Worm (Caenorhabditis elegans) whole organism, L2 larva: Measurements from ENCODE around the gene pqn-53.

Experiments used
- F13H6.1 ChIP-seq: sonication (generic microtip); optimal IDR thresholded peaks from 2 replicates; lab custom pipeline; 2016; ENCODE audit warnings: missing genetic modification characterization, missing compliant biosample characterization
- R02D3.7 ChIP-seq: fragments of 150-350 bp; optimal IDR thresholded peaks from 2 replicates; lab custom pipeline; 2014; ENCODE audit warnings: missing biosample characterization, missing genetic modification characterization
- Y55F3AM.14 ChIP-seq: fragments of 200-800 bp; sonication (Bioruptor generic); optimal IDR thresholded peaks from 2 replicates; lab custom pipeline; 2018; ENCODE audit warnings: mild to moderate bottlenecking, missing genetic modification characterization, missing compliant biosample characterization
- ZK546.5 ChIP-seq: sonication (generic microtip); optimal IDR thresholded peaks from 2 replicates; lab custom pipeline; 2017; ENCODE audit warnings: missing biosample characterization, missing genetic modification characterization
- alr-1 ChIP-seq: fragments of 150-350 bp; optimal IDR thresholded peaks from 2 replicates; lab custom pipeline; 2014; ENCODE audit warnings: missing biosample characterization, missing genetic modification characterization
- aly-2 ChIP-seq: fragments of 150-350 bp; optimal IDR thresholded peaks from 2 replicates; lab custom pipeline; 2014; ENCODE audit warnings: missing biosample characterization, missing genetic modification characterization
- ama-1 ChIP-seq: fragments of 150-350 bp; optimal IDR thresholded peaks from 2 replicates; lab custom pipeline; 2018; ENCODE audit warnings: inconsistent platforms
- blmp-1 ChIP-seq: sonication (generic microtip); optimal IDR thresholded peaks from 2 replicates; lab custom pipeline; 2017; ENCODE audit warnings: missing genetic modification characterization, mild to moderate bottlenecking, missing compliant biosample characterization, antibody characterized with exemption, moderate library complexity; ENCODE audit not compliant: insufficient read depth
- ceh-16 ChIP-seq: fragments of 150-350 bp; optimal IDR thresholded peaks from 2 replicates; lab custom pipeline; 2014; ENCODE audit warnings: missing biosample characterization, missing genetic modification characterization
- ceh-82 ChIP-seq: fragments of 150-350 bp; optimal IDR thresholded peaks from 2 replicates; lab custom pipeline; 2014; ENCODE audit warnings: missing biosample characterization, missing genetic modification characterization
- crh-2 ChIP-seq: sonication (generic microtip); optimal IDR thresholded peaks from 2 replicates; lab custom pipeline; 2017; ENCODE audit warnings: missing biosample characterization, missing genetic modification characterization
- dmd-4 ChIP-seq: sonication (generic microtip); optimal IDR thresholded peaks from 2 replicates; lab custom pipeline; 2017; ENCODE audit warnings: missing biosample characterization, missing genetic modification characterization
- egl-27 ChIP-seq: sonication (generic microtip); optimal IDR thresholded peaks from 3 replicates; lab custom pipeline; 2017; ENCODE audit warnings: missing biosample characterization, missing genetic modification reagents, missing genetic modification characterization
- elt-1 ChIP-seq: fragments of 150-350 bp; optimal IDR thresholded peaks from 2 replicates; lab custom pipeline; 2014; ENCODE audit warnings: missing biosample characterization, missing genetic modification characterization
- elt-3 ChIP-seq: sonication (generic microtip); optimal IDR thresholded peaks from 2 replicates; lab custom pipeline; 2017; ENCODE audit warnings: missing biosample characterization, missing genetic modification characterization
- fos-1 ChIP-seq: fragments of 150-350 bp; optimal IDR thresholded peaks from 2 replicates; lab custom pipeline; 2014; ENCODE audit warnings: missing biosample characterization, missing genetic modification characterization
- gmeb-1 ChIP-seq: fragments of 150-350 bp; optimal IDR thresholded peaks from 2 replicates; lab custom pipeline; 2014; ENCODE audit warnings: missing biosample characterization, missing genetic modification characterization
- lin-11 ChIP-seq: fragments of 150-350 bp; sonication (generic microtip); optimal IDR thresholded peaks from 2 replicates; lab custom pipeline; 2014; ENCODE audit warnings: missing biosample characterization, missing genetic modification characterization, inconsistent platforms, mixed read lengths
- lsy-2 ChIP-seq, 2 experiments: fragments of 150-350 bp in 1 of 2; sonication (generic microtip) in 1 of 2; optimal IDR thresholded peaks; 2 replicates each; lab custom pipeline; 2014 to 2017; ENCODE audit warnings: missing biosample characterization in 2 of 2, missing genetic modification characterization in 2 of 2
- mab-5 ChIP-seq: fragments of 150-350 bp; optimal IDR thresholded peaks from 2 replicates; lab custom pipeline; 2014; ENCODE audit warnings: missing biosample characterization, missing genetic modification characterization
- mbf-1 ChIP-seq: sonication (generic microtip); optimal IDR thresholded peaks from 2 replicates; lab custom pipeline; 2017; ENCODE audit warnings: missing biosample characterization, missing genetic modification characterization
- mdl-1 ChIP-seq, 2 experiments: fragments of 150-350 bp in 1 of 2; sonication (generic microtip) in 1 of 2; optimal IDR thresholded peaks; 2 replicates each; lab custom pipeline; 2017; ENCODE audit warnings: missing biosample characterization in 2 of 2, missing genetic modification characterization in 2 of 2
- nhr-10 ChIP-seq: sonication (generic microtip); optimal IDR thresholded peaks from 2 replicates; lab custom pipeline; 2017; ENCODE audit warnings: missing biosample characterization, missing genetic modification characterization
- nhr-12 ChIP-seq: fragments of 150-350 bp; optimal IDR thresholded peaks from 2 replicates; lab custom pipeline; 2014; ENCODE audit warnings: missing biosample characterization, missing genetic modification characterization
- nhr-129 ChIP-seq: fragments of 150-350 bp; optimal IDR thresholded peaks from 2 replicates; lab custom pipeline; 2014; ENCODE audit warnings: missing biosample characterization, missing genetic modification characterization
- nhr-21 ChIP-seq: fragments of 150-350 bp; optimal IDR thresholded peaks from 2 replicates; lab custom pipeline; 2014; ENCODE audit warnings: missing biosample characterization, missing genetic modification characterization
- nhr-23 ChIP-seq: fragments of 150-350 bp; optimal IDR thresholded peaks from 2 replicates; lab custom pipeline; 2014; ENCODE audit warnings: missing biosample characterization, missing genetic modification reagents, missing genetic modification characterization
- nhr-237 ChIP-seq: fragments of 150-350 bp; optimal IDR thresholded peaks from 2 replicates; lab custom pipeline; 2014; ENCODE audit warnings: missing biosample characterization, missing genetic modification characterization
- nhr-25 ChIP-seq: fragments of 150-350 bp; sonication (generic microtip); optimal IDR thresholded peaks from 3 replicates; lab custom pipeline; 2014; ENCODE audit warnings: missing biosample characterization, missing genetic modification characterization
- nhr-6 ChIP-seq: fragments of 150-350 bp; optimal IDR thresholded peaks from 2 replicates; lab custom pipeline; 2014; ENCODE audit warnings: missing biosample characterization, missing genetic modification characterization
- peb-1 ChIP-seq: fragments of 150-350 bp; optimal IDR thresholded peaks from 2 replicates; lab custom pipeline; 2014; ENCODE audit warnings: missing biosample characterization, missing genetic modification characterization
- sem-4 ChIP-seq: fragments of 150-350 bp; optimal IDR thresholded peaks from 2 replicates; lab custom pipeline; 2014; ENCODE audit warnings: missing biosample characterization, missing genetic modification reagents, missing genetic modification characterization
- skn-1 ChIP-seq: sonication (generic microtip); optimal IDR thresholded peaks from 2 replicates; lab custom pipeline; 2017; ENCODE audit warnings: missing biosample characterization, missing genetic modification characterization
- sma-3 ChIP-seq: sonication (generic microtip); optimal IDR thresholded peaks from 2 replicates; lab custom pipeline; 2016; ENCODE audit warnings: missing genetic modification reagents, missing genetic modification characterization, missing compliant biosample characterization
- sma-9 ChIP-seq, 2 experiments: fragments of 150-350 bp in 1 of 2; sonication (generic microtip) in 1 of 2; optimal IDR thresholded peaks; 2 replicates each; lab custom pipeline; 2014 to 2016; ENCODE audit warnings: missing genetic modification characterization in 2 of 2, mild to moderate bottlenecking in 1 of 2, missing biosample characterization in 1 of 2, missing compliant biosample characterization in 1 of 2, missing genetic modification reagents in 1 of 2, moderate library complexity in 1 of 2
- snpc-4 ChIP-seq: fragments of 150-350 bp; optimal IDR thresholded peaks from 2 replicates; lab custom pipeline; 2014; ENCODE audit warnings: missing biosample characterization, missing genetic modification characterization
- unc-39 ChIP-seq: fragments of 150-350 bp; optimal IDR thresholded peaks from 2 replicates; lab custom pipeline; 2014; ENCODE audit warnings: missing biosample characterization, missing genetic modification characterization
- unc-55 ChIP-seq: fragments of 150-350 bp; sonication (generic microtip); optimal IDR thresholded peaks from 3 replicates; lab custom pipeline; 2014; ENCODE audit warnings: missing biosample characterization, missing genetic modification reagents, missing genetic modification characterization
- unc-62 ChIP-seq: fragments of 150-350 bp; optimal IDR thresholded peaks from 2 replicates; lab custom pipeline; 2014; ENCODE audit warnings: missing biosample characterization, missing genetic modification reagents, missing genetic modification characterization
- zag-1 ChIP-seq: fragments of 150-350 bp; optimal IDR thresholded peaks from 2 replicates; lab custom pipeline; 2014; ENCODE audit warnings: missing biosample characterization, missing genetic modification characterization
- ztf-1 ChIP-seq: fragments of 200-800 bp; sonication (Bioruptor generic); conservative IDR thresholded peaks from 2 replicates; pipeline ENCODE4 v1.3.6; 2022; ENCODE audit warnings: missing genetic modification characterization, missing compliant biosample characterization
- ztf-11 ChIP-seq: sonication (generic microtip); optimal IDR thresholded peaks from 2 replicates; lab custom pipeline; 2017; ENCODE audit warnings: missing biosample characterization, missing genetic modification characterization
- ztf-4 ChIP-seq: fragments of 150-350 bp; optimal IDR thresholded peaks from 2 replicates; lab custom pipeline; 2014; ENCODE audit warnings: missing biosample characterization, missing genetic modification characterization

pqn-53 gene

DNA sequence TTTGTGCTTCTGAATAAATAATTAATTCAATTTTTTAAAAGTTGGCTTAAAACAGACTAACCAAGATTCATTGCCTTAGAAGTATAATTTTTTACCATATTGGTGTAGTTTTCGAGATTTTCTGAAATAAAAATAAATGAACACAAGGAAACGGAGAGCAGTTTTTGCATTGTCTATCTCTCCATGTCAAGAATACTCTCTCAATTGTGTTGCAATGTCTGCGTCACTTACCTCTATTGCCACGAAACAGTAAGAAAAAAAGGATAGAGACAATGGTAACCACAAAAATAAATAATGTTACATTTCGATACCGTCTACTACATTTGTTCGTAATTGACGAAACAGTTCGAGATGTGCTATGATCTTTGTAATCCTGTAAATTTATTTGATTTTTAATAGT is 17.7 kb upstream of the pqn-53 start, which contains the start of gene R07B7.10:
Gene R07B7.10, plus strand, starts transcription at position 285 of the 400 bp plus-strand sequence.
- TF ChIP-seq crh-2 (tag; lab: Kevin White, UChicago), result peak; percentile 12
- TF ChIP-seq F13H6.1 (tag; lab: Kevin White, UChicago), result no peak
- peak; percentile 0 for TF ChIP-seq sma-9 (GFP tag; optimal IDR thresholded peaks at IDR 0.05; lab: Kevin White, UChicago)
- TF ChIP-seq sma-9 (tag; optimal IDR thresholded peaks at IDR 0.05; lab: Kevin White, UChicago), result no peak

DNA sequence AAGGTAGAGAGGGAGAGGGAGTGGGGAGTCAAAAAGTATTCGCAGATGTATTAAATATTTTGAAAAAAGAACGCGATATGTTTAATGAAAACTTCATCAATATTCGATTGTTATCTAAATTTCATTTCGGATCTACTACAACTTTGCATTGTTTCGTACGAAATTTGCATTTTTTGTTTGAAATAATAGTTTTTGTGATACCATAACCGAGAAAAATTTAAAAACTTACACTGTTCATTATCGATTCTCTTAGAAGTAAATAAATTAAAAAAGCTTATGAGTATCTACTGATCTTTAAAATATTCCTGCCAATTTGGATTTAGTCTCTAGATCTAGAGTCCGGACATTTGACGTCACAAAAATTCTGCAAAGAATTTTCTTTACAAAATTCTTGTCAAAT is 15.1 kb upstream of the pqn-53 start, which contains the start of gene R07B7.9:
Gene R07B7.9, minus strand, starts transcription at position 101 of the 400 bp plus-strand sequence.
- no peak for TF ChIP-seq dmd-4 (tag; lab: Kevin White, UChicago)
- no peak for TF ChIP-seq F13H6.1 (tag; lab: Kevin White, UChicago)
- no peak for TF ChIP-seq nhr-129
- TF ChIP-seq ztf-4 (tag; lab: Kevin White, UChicago), result no peak
- no peak for TF ChIP-seq alr-1 (tag; lab: Kevin White, UChicago)
- TF ChIP-seq snpc-4 (tag; lab: Kevin White, UChicago), result no peak
- TF ChIP-seq, all 48 proteins: peak for 0

DNA sequence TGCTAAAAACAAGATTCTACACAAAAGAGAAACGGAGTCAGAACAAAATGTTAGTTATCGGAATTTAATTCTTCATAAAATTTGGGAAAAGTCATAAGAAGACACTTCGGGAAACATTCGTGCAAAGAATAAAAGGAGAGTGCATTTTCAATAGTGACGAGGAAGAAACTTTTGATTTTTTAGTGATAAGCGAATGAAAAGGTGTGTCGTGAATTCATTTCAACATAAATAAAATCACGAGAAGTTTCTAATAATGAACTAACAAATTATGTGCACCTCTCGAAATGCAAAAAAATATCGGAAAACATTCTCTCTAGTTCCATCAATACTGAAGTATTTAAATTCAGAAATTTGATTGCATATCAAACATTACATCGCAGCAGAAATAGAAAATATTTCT is 10.8 kb upstream of the pqn-53 start:
- TF ChIP-seq zag-1 (tag; lab: Kevin White, UChicago), result no peak
- peak; percentile 20 for TF ChIP-seq gmeb-1 (tag; lab: Kevin White, UChicago)
- peak; percentile 56 for TF ChIP-seq fos-1
- TF ChIP-seq nhr-10 (tag; lab: Kevin White, UChicago), result no peak
- TF ChIP-seq crh-2 (tag; lab: Kevin White, UChicago), result peak; percentile 0
- TF ChIP-seq sma-3 (GFP tag; lab: Kevin White, UChicago), result no peak
- TF ChIP-seq ceh-82 (tag; lab: Kevin White, UChicago), result no peak
- no peak for TF ChIP-seq nhr-23
- peak; percentile 40 for TF ChIP-seq skn-1 (tag; lab: Kevin White, UChicago)

DNA sequence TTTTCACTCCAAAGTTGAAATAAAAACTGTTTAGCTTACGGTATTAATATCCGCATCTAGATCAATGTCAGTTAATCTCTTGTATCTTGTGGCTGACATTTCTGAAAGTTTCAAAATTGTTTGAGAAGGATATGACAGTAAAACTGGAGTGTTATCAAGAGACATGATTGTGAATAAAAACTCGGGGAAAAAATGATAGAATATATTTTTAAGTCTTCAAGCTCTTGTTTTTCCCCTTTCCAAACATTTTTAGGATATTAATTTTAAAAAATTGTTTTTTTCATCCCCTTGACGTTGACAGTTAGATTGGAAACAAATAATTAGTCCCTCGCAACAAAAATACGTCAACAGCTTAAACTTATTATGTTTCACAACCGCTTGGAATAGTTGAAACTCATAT is 9.7 kb upstream of the pqn-53 start, which contains the start of gene R07B7.6:
Gene R07B7.6, minus strand, starts transcription at position 101 of the 400 bp plus-strand sequence.
- TF ChIP-seq unc-62 (GFP tag; lab: Kevin White, UChicago) (no peak), elt-1 (tag; lab: Kevin White, UChicago) (no peak)
- TF ChIP-seq, all 48 proteins: peak for 0

DNA sequence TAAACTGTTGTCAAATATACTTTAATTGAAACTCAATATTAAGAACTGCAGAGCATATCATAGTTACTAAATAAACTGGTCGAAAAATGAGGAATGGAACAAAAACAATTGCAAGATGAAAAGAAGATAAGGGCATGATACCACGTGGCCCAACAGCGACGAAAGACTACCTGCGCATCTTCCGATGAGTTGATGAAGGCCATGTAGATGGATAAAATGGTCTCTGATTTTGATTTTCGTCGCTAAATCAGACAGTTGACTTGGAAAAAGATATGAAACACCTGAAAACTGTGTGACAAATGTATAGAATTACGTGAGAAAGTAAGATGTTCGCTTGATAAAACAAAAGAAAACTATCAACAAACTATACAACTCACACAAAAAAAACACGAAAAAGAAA is 6.3 kb upstream of the pqn-53 start:
- TF ChIP-seq unc-39 (tag; lab: Kevin White, UChicago) (no peak), egl-27 (tag; lab: Kevin White, UChicago) (no peak), nhr-12 (tag; lab: Kevin White, UChicago) (no peak), elt-3 (tag; lab: Kevin White, UChicago) (no peak), aly-2 (tag; lab: Kevin White, UChicago) (no peak), ztf-11 (tag; lab: Kevin White, UChicago) (no peak), nhr-21 (tag; lab: Kevin White, UChicago) (peak; percentile 54), nhr-6 (no peak), gmeb-1 (tag; lab: Kevin White, UChicago) (no peak), skn-1 (tag; lab: Kevin White, UChicago) (no peak), mab-5 (tag; lab: Kevin White, UChicago) (no peak), ceh-82 (tag; lab: Kevin White, UChicago) (no peak), lsy-2 (tag; optimal IDR thresholded peaks at IDR 0.05; lab: Kevin White, UChicago) (no peak), lin-11 (tag; lab: Kevin White, UChicago) (no peak), elt-1 (tag; lab: Kevin White, UChicago) (no peak), nhr-129 (peak; percentile 34), dmd-4 (tag; lab: Kevin White, UChicago) (no peak), sem-4 (tag; lab: Kevin White, UChicago) (no peak), Y55F3AM.14 (GFP tag; lab: Kevin White, UChicago) (no peak), nhr-10 (tag; lab: Kevin White, UChicago) (no peak), unc-55 (GFP tag; lab: Kevin White, UChicago) (no peak), nhr-25 (tag; lab: Kevin White, UChicago) (peak; percentile 44), R02D3.7 (tag; lab: Kevin White, UChicago) (no peak), ceh-16 (tag; lab: Kevin White, UChicago) (no peak), zag-1 (tag; lab: Kevin White, UChicago) (no peak), mdl-1 (tag; optimal IDR thresholded peaks at IDR 0.05; lab: Kevin White, UChicago) (peak; percentile 27 to 34), alr-1 (tag; lab: Kevin White, UChicago) (no peak), nhr-237 (tag; lab: Kevin White, UChicago) (no peak), crh-2 (tag; lab: Kevin White, UChicago) (peak; percentile 43), ZK546.5 (no peak), nhr-23 (no peak), sma-9 (GFP tag; optimal IDR thresholded peaks at IDR 0.05; lab: Kevin White, UChicago) (peak; percentile 60), sma-9 (tag; optimal IDR thresholded peaks at IDR 0.05; lab: Kevin White, UChicago) (no peak), fos-1 (peak; percentile 33), ama-1 (lab: Kevin White, UChicago) (no peak), F13H6.1 (tag; lab: Kevin White, UChicago) (no peak), blmp-1 (tag; lab: Kevin White, UChicago) (peak; percentile 43), ztf-1 (no peak), peb-1 (tag; lab: Kevin White, UChicago) (no peak), mbf-1 (tag; lab: Kevin White, UChicago) (no peak)
